Worm (Caenorhabditis elegans): ENCODE results near the gene F41H10.3.
A peak's percentile ranks its signal among the peaks of the same experiment; 100 is the strongest.

F41H10.3 gene

ce11 chrIV:5364135-5364609 lies 5.4 kb upstream of the F41H10.3 start, which contains the start of the genes hda-6 and F41H10.4 (continued):
- TF ChIP-seq rnt-1 (tag; optimal IDR thresholded peaks at IDR 0.05) (peak; percentile 97), nhr-237 (tag; optimal IDR thresholded peaks at IDR 0.05) (no peak), dsc-1 (tag; optimal IDR thresholded peaks at IDR 0.05) (peak; percentile 85), isw-1 (GFP tag; IDR thresholded peaks at IDR 0.05) (peak; percentile 62), ceh-88 (GFP tag; IDR thresholded peaks at IDR 0.05) (no peak), ztf-11 (tag; optimal IDR thresholded peaks at IDR 0.05) (peak in 1 of 2 experiments; percentile 89)

DNA sequence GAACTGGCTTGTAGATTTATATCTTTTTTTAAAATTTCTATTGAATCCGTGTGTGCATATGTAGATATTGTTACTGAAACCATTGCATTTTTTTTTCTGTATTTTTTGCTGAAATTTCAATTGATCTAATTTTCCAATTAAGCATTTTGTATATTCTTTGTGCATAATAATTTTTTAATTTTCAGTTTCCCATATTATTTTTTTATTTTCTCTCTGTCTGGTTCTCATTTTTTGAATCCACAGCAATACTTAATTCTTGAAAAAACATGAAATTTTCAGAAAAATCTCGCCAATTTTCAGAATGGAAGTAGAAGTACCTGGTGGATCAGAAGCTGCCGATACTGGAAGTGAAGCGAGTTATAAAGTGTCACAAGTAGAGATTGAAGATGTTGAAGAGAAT lies 3.0 kb upstream of the F41H10.3 start, which contains the start of gene sand-1:
sand-1 (plus strand) TSS at position 301 of the 400 bp plus-strand sequence.
- TF ChIP-seq irx-1 (tag; optimal IDR thresholded peaks at IDR 0.05) (no peak), jun-1 (tag; optimal IDR thresholded peaks at IDR 0.05) (no peak), pqm-1 (tag; optimal IDR thresholded peaks at IDR 0.05) (no peak), unc-30 (tag; optimal IDR thresholded peaks at IDR 0.05) (no peak), hpl-2 (GFP tag; optimal IDR thresholded peaks at IDR 0.05) (no peak), unc-98 (GFP tag; IDR thresholded peaks at IDR 0.05) (no peak), nhr-76 (tag; optimal IDR thresholded peaks at IDR 0.05) (no peak), nhr-90 (tag; optimal IDR thresholded peaks at IDR 0.05; ENCODE audit: poor library complexity) (no peak), nhr-12 (tag; optimal IDR thresholded peaks at IDR 0.05) (no peak), pax-3 (tag; optimal IDR thresholded peaks at IDR 0.05) (no peak), rnt-1 (tag; optimal IDR thresholded peaks at IDR 0.05) (no peak), C04F5.9 (tag; optimal IDR thresholded peaks at IDR 0.05) (no peak), fos-1 (tag; optimal IDR thresholded peaks at IDR 0.05) (no peak), egl-27 (tag; optimal IDR thresholded peaks at IDR 0.05) (no peak)

DNA sequence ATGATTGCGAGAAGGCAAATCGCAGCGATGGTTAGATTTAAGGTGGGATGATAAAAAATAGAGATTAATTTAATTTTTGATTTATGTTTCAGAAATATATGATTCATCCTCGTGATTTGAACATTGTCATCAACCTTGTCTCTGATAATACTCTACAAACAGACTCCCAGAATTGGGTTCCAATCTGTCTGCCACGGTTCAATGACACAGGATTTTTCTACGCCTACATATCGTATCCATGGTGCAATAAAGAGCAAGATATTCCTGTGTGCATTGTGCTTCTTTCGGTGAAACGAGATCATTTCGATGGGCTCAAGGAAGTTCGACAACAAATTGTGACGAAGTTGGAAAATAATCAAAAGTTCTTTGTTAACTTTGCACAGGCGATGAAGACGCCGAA lies 1.7 kb upstream of the F41H10.3 start:
- TF ChIP-seq skn-1 (tag; optimal IDR thresholded peaks at IDR 0.05) (no peak), efl-1 (optimal IDR thresholded peaks at IDR 0.05) (no peak), efl-1 (GFP tag; optimal IDR thresholded peaks at IDR 0.05 in 1 of 2) (peak in 1 of 2 experiments; percentile 92), C16A3.4 (tag; optimal IDR thresholded peaks at IDR 0.05) (no peak), elt-2 (tag; optimal IDR thresholded peaks at IDR 0.05) (no peak), C04F5.9 (tag; optimal IDR thresholded peaks at IDR 0.05) (no peak), grh-1 (GFP tag; IDR thresholded peaks at IDR 0.05) (no peak), efl-3 (GFP tag; optimal IDR thresholded peaks at IDR 0.05) (no peak)

- peak; percentile 5 for TF ChIP-seq skn-1 (tag; optimal IDR thresholded peaks at IDR 0.05)
- TF ChIP-seq dsc-1 (tag; optimal IDR thresholded peaks at IDR 0.05), result peak; percentile 13
- TF ChIP-seq fos-1 (tag; optimal IDR thresholded peaks at IDR 0.05), result no peak
- peak; percentile 37 to 43 for TF ChIP-seq lin-35 (GFP tag; optimal IDR thresholded peaks at IDR 0.05)
- peak; percentile 37 to 47 for TF ChIP-seq efl-1 (optimal IDR thresholded peaks at IDR 0.05)
- peak in 1 of 2 experiments; percentile 46 for TF ChIP-seq efl-1 (GFP tag; optimal IDR thresholded peaks at IDR 0.05 in 1 of 2)
- TF ChIP-seq dpl-1 (GFP tag; optimal IDR thresholded peaks at IDR 0.05), result peak in 2 of 3 experiments; percentile 7 to 11
- TF ChIP-seq nhr-84 (tag; optimal IDR thresholded peaks at IDR 0.05), result no peak
- no peak for TF ChIP-seq hlh-4 (tag; optimal IDR thresholded peaks at IDR 0.05)
- peak; percentile 8 for TF ChIP-seq lin-15B (tag; optimal IDR thresholded peaks at IDR 0.05)
- peak; percentile 42 for TF ChIP-seq rnt-1 (tag; optimal IDR thresholded peaks at IDR 0.05)
- TF ChIP-seq nhr-85 (tag), result peak; percentile 58
- TF ChIP-seq egl-27 (tag; optimal IDR thresholded peaks at IDR 0.05), result no peak
- TF ChIP-seq ceh-88 (GFP tag; IDR thresholded peaks at IDR 0.05), result no peak
- TF ChIP-seq nhr-47 (tag; optimal IDR thresholded peaks at IDR 0.05), result peak; percentile 8
- TF ChIP-seq unc-30 (tag; optimal IDR thresholded peaks at IDR 0.05), result no peak
- peak; percentile 43 for TF ChIP-seq fkh-8 (tag; optimal IDR thresholded peaks at IDR 0.05)
- no peak for TF ChIP-seq mep-1 (tag; optimal IDR thresholded peaks at IDR 0.05)
- TF ChIP-seq nhr-71 (tag; optimal IDR thresholded peaks at IDR 0.05), result peak; percentile 40
- TF ChIP-seq elt-2 (tag; optimal IDR thresholded peaks at IDR 0.05), result no peak
- TF ChIP-seq ztf-4 (tag; optimal IDR thresholded peaks at IDR 0.05), result peak; percentile 13
- no peak for TF ChIP-seq ama-1 (optimal IDR thresholded peaks at IDR 0.05)
- TF ChIP-seq nhr-90 (tag; optimal IDR thresholded peaks at IDR 0.05; ENCODE audit: poor library complexity), result no peak
- peak; percentile 2; the same call in 1 of the 2 replicates for TF ChIP-seq isw-1 (GFP tag; IDR thresholded peaks at IDR 0.05)
- no peak for TF ChIP-seq nhr-11 (tag; optimal IDR thresholded peaks at IDR 0.05)
- peak; percentile 15; the same call in 1 of the 2 replicates for TF ChIP-seq nhr-19 (GFP tag; conservative IDR thresholded peaks at IDR 0.05)
- peak; percentile 27 for TF ChIP-seq nhr-20 (tag; optimal IDR thresholded peaks at IDR 0.05)
- no peak for TF ChIP-seq C34B4.2 (tag; optimal IDR thresholded peaks at IDR 0.05)
- TF ChIP-seq hpl-2 (GFP tag; optimal IDR thresholded peaks at IDR 0.05), result no peak
- TF ChIP-seq egl-13 (tag; optimal IDR thresholded peaks at IDR 0.05), result no peak
- no peak for TF ChIP-seq lin-13 (GFP tag; optimal IDR thresholded peaks at IDR 0.05)
- peak; percentile 55 for TF ChIP-seq swsn-7 (tag; optimal IDR thresholded peaks at IDR 0.05)
- TF ChIP-seq lsy-2 (tag; optimal IDR thresholded peaks at IDR 0.05), result peak; percentile 38 to 45
Measured at ce11 chrIV:5368860-5369259, 741 bp upstream of the F41H10.3 start.
